Worm (Caenorhabditis elegans) whole organism, mixed stage, embryonic: ENCODE results near the gene fkb-6.
A peak's percentile ranks its signal among the peaks of the same experiment; 100 is the strongest.

Source experiments
- M03D4.4 ChIP-seq: sonication (generic microtip); optimal IDR thresholded peaks from 2 replicates; lab custom pipeline; 2017; ENCODE audit warnings: mild to moderate bottlenecking, missing genetic modification characterization, missing compliant biosample characterization
- bed-3 ChIP-seq: fragments of 200-800 bp; sonication (Bioruptor generic); optimal IDR thresholded peaks from 3 replicates; lab custom pipeline; 2018; ENCODE audit warnings: mild to moderate bottlenecking, missing genetic modification characterization, moderate library complexity, missing compliant biosample characterization
- blmp-1 ChIP-seq: fragments of 150-350 bp; optimal IDR thresholded peaks from 2 replicates; lab custom pipeline; 2014; ENCODE audit warnings: missing biosample characterization, missing genetic modification characterization
- ceh-43 ChIP-seq: fragments of 200-800 bp; sonication (Bioruptor generic); optimal IDR thresholded peaks from 2 replicates; lab custom pipeline; 2018; ENCODE audit warnings: mild to moderate bottlenecking, missing genetic modification characterization, moderate library complexity, missing compliant biosample characterization
- ceh-83 ChIP-seq: fragments of 200-800 bp; sonication (Bioruptor generic); optimal IDR thresholded peaks from 2 replicates; lab custom pipeline; 2018; ENCODE audit warnings: mild to moderate bottlenecking, missing genetic modification characterization, missing compliant biosample characterization
- ces-1 ChIP-seq: fragments of 150-350 bp; optimal IDR thresholded peaks from 2 replicates; lab custom pipeline; 2014; ENCODE audit warnings: missing biosample characterization, missing genetic modification reagents, missing genetic modification characterization
- cnd-1 ChIP-seq: fragments of 200-800 bp; sonication (Bioruptor generic); optimal IDR thresholded peaks from 2 replicates; lab custom pipeline; 2018; ENCODE audit warnings: mild to moderate bottlenecking, missing genetic modification characterization, missing compliant biosample characterization
- drap-1 ChIP-seq: fragments of 200-800 bp; sonication (Bioruptor generic); optimal IDR thresholded peaks from 3 replicates; lab custom pipeline; 2018; ENCODE audit warnings: mild to moderate bottlenecking, missing genetic modification characterization, missing compliant biosample characterization
- elt-1 ChIP-seq: sonication (generic microtip); optimal IDR thresholded peaks from 2 replicates; lab custom pipeline; 2017; ENCODE audit warnings: missing genetic modification characterization, mild to moderate bottlenecking, missing compliant biosample characterization, antibody characterized with exemption, moderate library complexity, borderline replicate concordance; ENCODE audit not compliant: insufficient read depth
- elt-3 ChIP-seq: fragments of 150-350 bp; optimal IDR thresholded peaks from 2 replicates; lab custom pipeline; 2014; ENCODE audit warnings: missing biosample characterization, missing genetic modification characterization
- flh-1 ChIP-seq: fragments of 200-800 bp; sonication (Bioruptor generic); optimal IDR thresholded peaks from 2 replicates; lab custom pipeline; 2018; ENCODE audit warnings: mild to moderate bottlenecking, missing genetic modification characterization, moderate library complexity, missing compliant biosample characterization
- ham-2 ChIP-seq: fragments of 200-800 bp; sonication (Bioruptor generic); optimal IDR thresholded peaks from 2 replicates; lab custom pipeline; 2018; ENCODE audit warnings: mild to moderate bottlenecking, missing genetic modification characterization, missing compliant biosample characterization
- hlh-1 ChIP-seq: fragments of 150-350 bp; optimal IDR thresholded peaks from 2 replicates; lab custom pipeline; 2014; ENCODE audit warnings: missing biosample characterization, missing genetic modification reagents, missing genetic modification characterization
- lin-32 ChIP-seq: fragments of 200-800 bp; sonication (Bioruptor generic); optimal IDR thresholded peaks from 2 replicates; lab custom pipeline; 2018; ENCODE audit warnings: mild to moderate bottlenecking, missing genetic modification characterization, missing compliant biosample characterization
- lsy-2 ChIP-seq: fragments of 150-350 bp; optimal IDR thresholded peaks from 2 replicates; lab custom pipeline; 2014; ENCODE audit warnings: missing biosample characterization, missing genetic modification characterization
- mep-1 ChIP-seq: fragments of 150-350 bp; optimal IDR thresholded peaks from 2 replicates; lab custom pipeline; 2017; ENCODE audit warnings: missing biosample characterization, missing genetic modification reagents, missing genetic modification characterization, inconsistent platforms
- mls-2 ChIP-seq: sonication (generic microtip); optimal IDR thresholded peaks from 2 replicates; lab custom pipeline; 2016; ENCODE audit warnings: mild to moderate bottlenecking, missing genetic modification characterization, moderate library complexity, missing compliant biosample characterization
- nhr-2 ChIP-seq: fragments of 150-350 bp; optimal IDR thresholded peaks from 2 replicates; lab custom pipeline; 2014; ENCODE audit warnings: missing biosample characterization, missing genetic modification characterization
- nhr-237 ChIP-seq: fragments of 150-350 bp; optimal IDR thresholded peaks from 2 replicates; lab custom pipeline; 2014; ENCODE audit warnings: missing biosample characterization, missing genetic modification characterization
- nhr-28 ChIP-seq: fragments of 150-350 bp; optimal IDR thresholded peaks from 2 replicates; lab custom pipeline; 2014; ENCODE audit warnings: missing biosample characterization, missing genetic modification characterization
- nhr-76 ChIP-seq: sonication (generic microtip); optimal IDR thresholded peaks from 2 replicates; lab custom pipeline; 2017; ENCODE audit warnings: missing biosample characterization, missing genetic modification characterization
- pha-4 ChIP-seq: fragments of 150-350 bp; optimal IDR thresholded peaks from 2 replicates; lab custom pipeline; 2018; ENCODE audit warnings: missing biosample characterization, missing genetic modification reagents, missing genetic modification characterization
- sem-2 ChIP-seq: fragments of 200-800 bp; sonication (Bioruptor generic); optimal IDR thresholded peaks from 2 replicates; lab custom pipeline; 2018; ENCODE audit warnings: mild to moderate bottlenecking, missing genetic modification characterization, missing compliant biosample characterization
- sptf-1 ChIP-seq: sonication (generic microtip); optimal IDR thresholded peaks from 2 replicates; lab custom pipeline; 2017; ENCODE audit warnings: mild to moderate bottlenecking, missing genetic modification characterization, moderate library complexity, missing compliant biosample characterization
- tbx-8 ChIP-seq: fragments of 200-800 bp; sonication (Bioruptor generic); optimal IDR thresholded peaks from 2 replicates; lab custom pipeline; 2018; ENCODE audit warnings: mild to moderate bottlenecking, missing genetic modification characterization, moderate library complexity, missing compliant biosample characterization
- unc-120 ChIP-seq: sonication (generic microtip); optimal IDR thresholded peaks from 2 replicates; lab custom pipeline; 2017; ENCODE audit warnings: missing genetic modification characterization, missing compliant biosample characterization; ENCODE audit not compliant: poor library complexity, severe bottlenecking
- unc-62 ChIP-seq: fragments of 150-350 bp; optimal IDR thresholded peaks from 2 replicates; lab custom pipeline; 2014; ENCODE audit warnings: missing biosample characterization, missing genetic modification reagents, missing genetic modification characterization
- ztf-11 ChIP-seq: fragments of 150-350 bp; optimal IDR thresholded peaks from 2 replicates; lab custom pipeline; 2014; ENCODE audit warnings: missing biosample characterization, missing genetic modification characterization

The fkb-6 gene

ce11 chrV:20838565-20838964, 7.4 kb upstream of the fkb-6 start, which contains the start of gene exos-7:
Gene exos-7, plus strand, starts transcription at chrV:20838865.
- TF ChIP-seq lin-32 (GFP tag; lab: Kevin White, UChicago), result no peak
- TF ChIP-seq ztf-11 (tag; lab: Kevin White, UChicago), result no peak

- TF ChIP-seq drap-1 (GFP tag; lab: Kevin White, UChicago), result no peak
- no peak for TF ChIP-seq mls-2 (tag; lab: Kevin White, UChicago)
- no peak for TF ChIP-seq blmp-1
- TF ChIP-seq elt-3 (tag; lab: Kevin White, UChicago), result no peak
- TF ChIP-seq ceh-83 (GFP tag; lab: Kevin White, UChicago), result no peak
- TF ChIP-seq ceh-43 (GFP tag; lab: Kevin White, UChicago), result no peak
- no peak for TF ChIP-seq nhr-237 (tag; lab: Kevin White, UChicago)
- TF ChIP-seq nhr-28 (tag; lab: Kevin White, UChicago), result no peak
- no peak for TF ChIP-seq ham-2 (GFP tag; lab: Kevin White, UChicago)
- no peak for TF ChIP-seq tbx-8 (GFP tag; lab: Kevin White, UChicago)
- no peak for TF ChIP-seq unc-120 (tag; lab: Kevin White, UChicago)
Measured at ce11 chrV:20841484-20841883, 4.5 kb upstream of the fkb-6 start.

ce11 chrV:20847743-20848229, 1.8 kb downstream of the fkb-6 start:
- TF ChIP-seq sem-2 (GFP tag; lab: Kevin White, UChicago) (no peak), nhr-237 (tag; lab: Kevin White, UChicago) (no peak), drap-1 (GFP tag; lab: Kevin White, UChicago) (no peak), nhr-2 (tag; lab: Kevin White, UChicago) (no peak)

ce11 chrV:20850580-20850979, 4.6 kb downstream of the fkb-6 start, which contains the start of gene clec-264:
Gene clec-264, minus strand, starts transcription at chrV:20850701.
- TF ChIP-seq unc-62 (GFP tag; lab: Kevin White, UChicago) (peak; percentile 72), flh-1 (GFP tag; lab: Kevin White, UChicago) (no peak), mls-2 (tag; lab: Kevin White, UChicago) (no peak), ceh-43 (GFP tag; lab: Kevin White, UChicago) (no peak), hlh-1 (tag; lab: Kevin White, UChicago) (peak; percentile 77)

ce11 chrV:20851847-20852386, 6.0 kb downstream of the fkb-6 start, which contains the start of gene ndua-1:
Gene ndua-1, minus strand, starts transcription at chrV:20851897.
- TF ChIP-seq sptf-1 (tag; lab: Kevin White, UChicago) (peak; percentile 47), mep-1 (peak; percentile 60), nhr-76 (tag; lab: Kevin White, UChicago) (no peak), lsy-2 (peak; percentile 54), pha-4 (tag; lab: Kevin White, UChicago) (peak; percentile 25), cnd-1 (tag; lab: Kevin White, UChicago) (no peak), sem-2 (GFP tag; lab: Kevin White, UChicago) (no peak), elt-1 (tag; lab: Kevin White, UChicago) (no peak), ceh-43 (GFP tag; lab: Kevin White, UChicago) (no peak), lin-32 (GFP tag; lab: Kevin White, UChicago) (no peak), unc-120 (tag; lab: Kevin White, UChicago) (peak; percentile 72), M03D4.4 (tag; lab: Kevin White, UChicago) (no peak), nhr-2 (tag; lab: Kevin White, UChicago) (peak; percentile 7), bed-3 (no peak), ces-1 (peak; percentile 84), tbx-8 (GFP tag; lab: Kevin White, UChicago) (no peak)
